Fruit fly (Drosophila melanogaster) whole organism, prepupa: ENCODE data around the gene CG11374.

Experiments used
- CG10669 ChIP-seq: fragments of 200-800 bp; sonication (Bioruptor generic); optimal IDR thresholded peaks from 3 replicates; lab custom pipeline; 2018; ENCODE audit warnings: missing biosample characterization, mild to moderate bottlenecking, missing genetic modification characterization, moderate library complexity
- Eip75B ChIP-seq: fragments of 200-800 bp; sonication (Bioruptor generic); optimal IDR thresholded peaks from 3 replicates; lab custom pipeline; 2016; ENCODE audit warnings: missing biosample characterization, missing genetic modification characterization
- Lpt ChIP-seq: fragments of 200-800 bp; sonication (Bioruptor generic); optimal IDR thresholded peaks from 3 replicates; lab custom pipeline; 2016; ENCODE audit warnings: missing biosample characterization, missing genetic modification characterization
- Sox15 ChIP-seq: fragments of 200-800 bp; sonication (Bioruptor generic); optimal IDR thresholded peaks from 3 replicates; lab custom pipeline; 2016; ENCODE audit warnings: missing biosample characterization, missing genetic modification characterization
- cyc ChIP-seq: fragments of 200-800 bp; sonication (Bioruptor generic); optimal IDR thresholded peaks from 3 replicates; lab custom pipeline; 2016; ENCODE audit warnings: missing biosample characterization, missing genetic modification characterization
- fd85E ChIP-seq: fragments of 200-800 bp; sonication (Bioruptor generic); optimal IDR thresholded peaks from 3 replicates; lab custom pipeline; 2016; ENCODE audit warnings: missing biosample characterization, missing genetic modification characterization
- net ChIP-seq: fragments of 200-800 bp; sonication (Bioruptor generic); optimal IDR thresholded peaks from 3 replicates; lab custom pipeline; 2016; ENCODE audit warnings: missing biosample characterization, missing genetic modification characterization

DNA sequence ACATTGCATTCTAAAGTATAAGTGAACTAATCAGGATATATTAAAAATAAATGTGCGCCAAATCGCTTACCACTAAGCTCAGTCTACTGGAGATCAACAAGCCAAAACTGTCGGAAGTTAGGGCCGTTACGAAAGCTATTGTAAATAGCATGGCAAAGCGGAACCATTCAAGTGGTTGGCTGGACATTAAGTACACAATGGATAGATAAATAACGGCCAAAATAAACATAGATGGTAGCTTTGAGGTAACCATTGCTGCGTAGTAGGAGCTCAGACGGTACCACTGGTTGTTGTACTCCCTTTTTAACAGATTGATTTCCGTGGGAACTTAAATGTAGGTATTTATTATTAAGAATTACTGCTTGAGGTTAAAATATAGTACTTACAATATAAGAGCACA lies 41.6 kb downstream of the CG11374 start:
- TF ChIP-seq Lpt (no peak), cyc (GFP tag; lab: Kevin White, UChicago) (no peak), fd85E (GFP tag; lab: Kevin White, UChicago) (no peak), Eip75B (GFP tag; lab: Kevin White, UChicago) (no peak), Sox15 (no peak), net (GFP tag; lab: Kevin White, UChicago) (no peak), CG10669 (no peak)
